Worm (Caenorhabditis elegans): ENCODE measurements around the gene srh-190.
A peak's percentile ranks its signal among the peaks of the same experiment; 100 is the strongest.

srh-190 gene

DNA sequence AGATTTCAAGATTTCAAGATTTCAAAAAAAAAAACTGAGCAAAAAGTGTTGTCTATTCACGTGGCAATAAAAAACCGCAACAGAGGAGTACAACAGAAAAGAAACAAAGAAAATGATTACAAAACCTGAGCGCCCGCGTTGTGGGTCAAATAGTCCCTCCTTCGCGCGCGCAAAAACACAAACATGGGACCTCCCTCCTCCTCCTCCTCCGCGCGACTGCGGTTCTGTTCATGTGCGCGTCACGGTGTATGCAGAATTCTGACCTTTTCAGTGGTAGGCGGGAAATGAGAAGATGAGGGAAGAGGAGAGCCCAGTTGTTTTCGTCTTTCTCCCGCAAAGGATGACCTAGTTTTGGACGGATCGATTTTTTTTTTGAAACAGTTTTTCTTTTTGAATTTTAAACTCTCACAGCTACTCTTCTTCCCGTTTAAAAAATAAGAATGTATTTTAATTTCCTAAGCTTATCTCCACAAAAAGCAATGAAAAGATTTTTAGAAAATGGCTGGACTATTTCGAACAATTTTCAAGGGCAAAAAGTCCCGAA, 10.5 kb upstream of the srh-190 start, which contains the start of gene C17E7.4 (continued):
- TF ChIP-seq mxl-1 (tag; optimal IDR thresholded peaks at IDR 0.05), result no peak
- no peak for TF ChIP-seq lag-1 (GFP tag; IDR thresholded peaks at IDR 0.05)
- TF ChIP-seq madf-8 (GFP tag; conservative IDR thresholded peaks at IDR 0.05), result peak; percentile 72
- no peak for TF ChIP-seq ztf-28 (GFP tag; IDR thresholded peaks at IDR 0.05)
- TF ChIP-seq madf-6 (GFP tag; IDR thresholded peaks at IDR 0.05), result peak; percentile 88

ce11 chrV:3894661-3895060, 8.2 kb upstream of the srh-190 start, which contains the start of gene sre-9:
Gene sre-9 (plus strand): TSS chrV:3894961.
- no peak for TF ChIP-seq ekl-4 (GFP tag; IDR thresholded peaks at IDR 0.05)
- TF ChIP-seq nfya-1 (tag; optimal IDR thresholded peaks at IDR 0.05; ENCODE audit: borderline replicate concordance, insufficient read depth), result no peak
- no peak for TF ChIP-seq rec-8 (tag; optimal IDR thresholded peaks at IDR 0.05)

ce11 chrV:3896018-3896417, 6.9 kb upstream of the srh-190 start:
- no peak for TF ChIP-seq madf-10 (tag; optimal IDR thresholded peaks at IDR 0.05)
- TF ChIP-seq nhr-80 (tag; optimal IDR thresholded peaks at IDR 0.05), result no peak
- TF ChIP-seq ceh-40 (GFP tag; IDR thresholded peaks at IDR 0.05), result no peak
- no peak for TF ChIP-seq egrh-3 (GFP tag; IDR thresholded peaks at IDR 0.05)
- TF ChIP-seq F23B12.7 (tag; optimal IDR thresholded peaks at IDR 0.05; ENCODE audit: insufficient read depth), result no peak
- no peak for TF ChIP-seq snpc-1.1 (tag; optimal IDR thresholded peaks at IDR 0.05; ENCODE audit: insufficient read depth)
- TF ChIP-seq ccch-3 (GFP tag; optimal IDR thresholded peaks at IDR 0.05), result no peak

ce11 chrV:3900102-3900501, 2.8 kb upstream of the srh-190 start, which contains the start of gene irld-22:
Gene irld-22 (minus strand): TSS chrV:3900202.
- TF ChIP-seq gei-17 (GFP tag; optimal IDR thresholded peaks at IDR 0.05) (no peak), sea-2 (GFP tag; IDR thresholded peaks at IDR 0.05) (no peak), tbx-9 (tag; optimal IDR thresholded peaks at IDR 0.05; ENCODE audit: borderline replicate concordance) (no peak), akir-1 (GFP tag; optimal IDR thresholded peaks at IDR 0.05) (no peak)

DNA sequence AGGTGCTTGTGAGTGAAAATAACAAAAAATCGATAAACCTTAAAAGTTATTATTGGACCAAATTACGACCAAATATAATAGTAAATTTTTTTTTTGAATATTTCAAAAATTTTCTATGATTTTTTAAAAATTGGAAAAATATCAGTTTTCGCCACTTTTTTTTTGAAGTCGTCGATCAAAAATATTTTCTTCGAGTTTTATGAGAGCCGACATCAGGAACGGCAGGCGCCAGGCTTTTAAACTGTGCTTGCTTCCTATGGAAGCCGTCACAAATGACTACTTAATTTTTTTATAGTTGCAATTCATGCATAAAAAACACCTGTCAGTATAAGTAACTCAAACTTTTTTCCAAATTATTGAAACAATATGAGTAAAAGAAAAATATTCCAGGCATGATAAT, 517 bp downstream of the srh-190 start:
- TF ChIP-seq F22D6.2 (tag; optimal IDR thresholded peaks at IDR 0.05), result no peak
- no peak for TF ChIP-seq somi-1 (GFP tag; optimal IDR thresholded peaks at IDR 0.05)
- no peak for TF ChIP-seq die-1 (tag; optimal IDR thresholded peaks at IDR 0.05)
- TF ChIP-seq hlh-26 (GFP tag; conservative IDR thresholded peaks at IDR 0.05), result no peak
- TF ChIP-seq egrh-3 (GFP tag; IDR thresholded peaks at IDR 0.05), result no peak
- TF ChIP-seq ceh-91 (GFP tag; IDR thresholded peaks at IDR 0.05), result no peak
- TF ChIP-seq attf-6 (GFP tag; IDR thresholded peaks at IDR 0.05), result no peak
- TF ChIP-seq attf-5 (GFP tag; optimal IDR thresholded peaks at IDR 0.05), result no peak
- no peak for TF ChIP-seq F10E7.11 (tag; optimal IDR thresholded peaks at IDR 0.05)
- TF ChIP-seq B0019.2 (GFP tag; conservative IDR thresholded peaks at IDR 0.05), result no peak
- TF ChIP-seq nhr-27 (tag; optimal IDR thresholded peaks at IDR 0.05), result no peak
- no peak for TF ChIP-seq hmg-1.2 (GFP tag; IDR thresholded peaks at IDR 0.05)

ce11 chrV:3905841-3906240, 2.9 kb downstream of the srh-190 start, which contains the start of gene nhr-156:
Gene nhr-156 (plus strand): TSS chrV:3906106.
- TF ChIP-seq hlh-26 (GFP tag; conservative IDR thresholded peaks at IDR 0.05), result no peak
- no peak for TF ChIP-seq lin-40 (tag; optimal IDR thresholded peaks at IDR 0.05)
- no peak for TF ChIP-seq madf-10 (tag; optimal IDR thresholded peaks at IDR 0.05)
- TF ChIP-seq akir-1 (GFP tag; optimal IDR thresholded peaks at IDR 0.05), result no peak
